Fruit fly (Drosophila melanogaster) Kc167 (cell line): ENCODE measurements around the gene CG9391.

ENCODE experiments used
- Myc ChIP-seq: fragments of >200 bp; optimal IDR thresholded peaks from 2 replicates; lab custom pipeline; 2017; ENCODE audit warnings: missing external identifiers
- Sin3A ChIP-seq: fragments of >200 bp; optimal IDR thresholded peaks from 2 replicates; lab custom pipeline; 2018; ENCODE audit warnings: missing external identifiers
- h ChIP-seq: fragments of >200 bp; optimal IDR thresholded peaks from 3 replicates; lab custom pipeline; 2018; ENCODE audit warnings: missing external identifiers
- insv ChIP-seq: fragments of >200 bp; optimal IDR thresholded peaks from 3 replicates; lab custom pipeline; 2018; ENCODE audit warnings: missing external identifiers
- psq ChIP-seq: fragments of >200 bp; optimal IDR thresholded peaks from 2 replicates; lab custom pipeline; 2017; ENCODE audit warnings: missing external identifiers
- ttk ChIP-seq: sonication (Bioruptor generic); optimal IDR thresholded peaks from 2 replicates; lab custom pipeline; 2017; ENCODE audit warnings: missing external identifiers

CG9391 gene

dm6 chr3L:21267862-21268385 lies at the start of gene CG9391:
TSS of gene CG9391 (minus strand) at chr3L:21268335.
- TF ChIP-seq h (lab: Kevin White, UChicago) (no peak), psq (lab: Kevin White, UChicago) (no peak), ttk (lab: Kevin White, UChicago) (no peak)

- no peak for TF ChIP-seq h (lab: Kevin White, UChicago)
- no peak for TF ChIP-seq Sin3A
- no peak for TF ChIP-seq ttk (lab: Kevin White, UChicago)
- TF ChIP-seq Myc = no peak
- no peak for TF ChIP-seq psq (lab: Kevin White, UChicago)
- TF ChIP-seq insv (lab: Kevin White, UChicago) = no peak
These were observed 49.5 kb upstream of the CG9391 start, which contains the start of gene Pc for dm6 chr3L:21317416-21318259. TSS of gene Pc (minus strand) at chr3L:21318020.

dm6 chr3L:21304400-21304799 lies 36.3 kb upstream of the CG9391 start, which contains the start of the genes CG11309 and CG7632:
TSS of gene CG11309 (minus strand) at chr3L:21304658.
TSS of gene CG7632 (plus strand) at chr3L:21304697.
- TF ChIP-seq Sin3A = no peak
- TF ChIP-seq h (lab: Kevin White, UChicago) = no peak
- TF ChIP-seq insv (lab: Kevin White, UChicago) = no peak
- no peak for TF ChIP-seq ttk (lab: Kevin White, UChicago)
- no peak for TF ChIP-seq Myc
- TF ChIP-seq psq (lab: Kevin White, UChicago) = no peak

DNA sequence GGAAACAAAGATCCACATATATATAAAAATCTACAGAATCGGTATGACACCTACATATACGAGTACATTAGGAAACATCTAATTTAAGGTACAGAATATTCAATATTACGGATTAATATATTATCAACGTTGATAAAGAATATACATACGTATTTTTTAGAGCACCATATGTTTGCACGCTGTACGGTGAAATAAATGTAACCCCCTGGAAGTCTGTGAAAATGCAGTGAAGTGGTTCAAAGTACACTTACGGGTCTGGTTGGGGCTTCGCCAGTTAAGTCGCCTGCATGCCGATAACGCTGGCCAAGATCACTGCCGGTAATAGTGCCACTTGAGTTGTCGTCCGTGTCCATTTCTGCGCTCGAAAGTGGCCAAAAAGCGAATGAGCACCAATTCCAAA lies 35.5 kb upstream of the CG9391 start:
- no peak for TF ChIP-seq Sin3A
- no peak for TF ChIP-seq psq (lab: Kevin White, UChicago)
- TF ChIP-seq Myc = no peak
- no peak for TF ChIP-seq ttk (lab: Kevin White, UChicago)

dm6 chr3L:21302493-21302892 lies 34.4 kb upstream of the CG9391 start:
- TF ChIP-seq ttk (lab: Kevin White, UChicago) = no peak
- TF ChIP-seq Myc = no peak
- no peak for TF ChIP-seq Sin3A
- no peak for TF ChIP-seq psq (lab: Kevin White, UChicago)
- TF ChIP-seq h (lab: Kevin White, UChicago) = no peak
- TF ChIP-seq insv (lab: Kevin White, UChicago) = no peak

DNA sequence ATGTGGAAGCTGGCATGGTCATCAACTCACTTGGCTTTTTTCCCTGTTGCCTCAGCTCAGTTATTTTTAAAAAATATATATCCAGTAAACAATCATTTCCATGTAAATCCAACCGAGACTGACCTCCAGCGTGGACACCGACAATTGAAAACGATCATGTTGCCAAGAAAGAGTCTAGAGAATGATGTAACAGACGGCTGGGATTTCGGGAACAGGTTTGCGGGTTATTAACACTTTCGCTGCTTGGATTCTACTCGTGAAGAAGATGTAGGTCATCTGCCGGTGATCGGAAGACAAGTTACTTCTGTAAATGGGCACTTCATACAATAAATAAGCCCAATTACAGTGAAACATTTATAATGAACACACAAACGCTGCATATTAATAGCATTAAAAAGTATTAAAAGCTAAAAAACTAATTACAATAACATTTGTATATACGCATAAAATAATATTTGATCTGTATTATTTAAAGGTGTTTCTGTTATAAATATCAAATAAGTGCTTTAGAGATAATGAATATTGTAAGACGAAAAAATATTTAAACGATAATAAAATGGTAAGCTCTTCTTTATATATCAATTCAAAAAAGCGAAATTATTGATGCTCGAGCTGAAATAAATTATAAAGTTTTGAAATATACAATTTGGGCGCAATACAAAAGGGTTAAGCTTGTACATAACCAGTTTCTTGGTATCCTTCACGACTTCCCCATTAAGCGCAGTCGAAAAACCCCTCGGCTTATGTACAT lies 33.8 kb upstream of the CG9391 start:
- TF ChIP-seq h (lab: Kevin White, UChicago) (no peak), insv (lab: Kevin White, UChicago) (no peak), Sin3A (no peak), ttk (lab: Kevin White, UChicago) (no peak), Myc (no peak), psq (lab: Kevin White, UChicago) (no peak)

- TF ChIP-seq Sin3A (no peak), psq (lab: Kevin White, UChicago) (no peak), h (lab: Kevin White, UChicago) (no peak), ttk (lab: Kevin White, UChicago) (no peak), insv (lab: Kevin White, UChicago) (no peak), Myc (no peak)
These were observed 32.1 kb upstream of the CG9391 start, which contains the start of gene Cpr78Cc for dm6 chr3L:21300280-21300679. TSS of gene Cpr78Cc (plus strand) at chr3L:21300580.

DNA sequence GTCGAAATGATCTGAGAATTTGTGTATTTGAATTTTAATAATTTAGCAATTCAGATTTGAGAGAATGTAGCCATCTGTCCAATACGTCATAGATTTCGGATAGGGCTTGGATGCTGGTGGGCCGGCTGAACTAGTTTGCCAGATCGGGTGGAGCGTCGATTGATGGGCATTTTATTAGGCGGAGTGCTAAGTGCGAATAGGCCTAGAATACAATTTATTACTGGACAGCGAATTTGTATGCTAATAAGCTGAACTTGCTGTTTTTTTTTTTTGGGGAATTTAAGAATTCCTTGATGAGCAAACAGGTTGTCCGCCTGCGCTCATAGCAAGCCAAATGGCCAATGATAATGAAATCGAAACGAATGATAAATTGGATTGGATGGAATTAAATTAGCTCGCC lies 31.1 kb upstream of the CG9391 start:
- TF ChIP-seq Myc (no peak), Sin3A (no peak)

dm6 chr3L:21298375-21298774 lies 30.2 kb upstream of the CG9391 start, which contains the start of gene CG43702:
TSS of gene CG43702 (plus strand) at chr3L:21298675.
- no peak for TF ChIP-seq h (lab: Kevin White, UChicago)
- no peak for TF ChIP-seq psq (lab: Kevin White, UChicago)

DNA sequence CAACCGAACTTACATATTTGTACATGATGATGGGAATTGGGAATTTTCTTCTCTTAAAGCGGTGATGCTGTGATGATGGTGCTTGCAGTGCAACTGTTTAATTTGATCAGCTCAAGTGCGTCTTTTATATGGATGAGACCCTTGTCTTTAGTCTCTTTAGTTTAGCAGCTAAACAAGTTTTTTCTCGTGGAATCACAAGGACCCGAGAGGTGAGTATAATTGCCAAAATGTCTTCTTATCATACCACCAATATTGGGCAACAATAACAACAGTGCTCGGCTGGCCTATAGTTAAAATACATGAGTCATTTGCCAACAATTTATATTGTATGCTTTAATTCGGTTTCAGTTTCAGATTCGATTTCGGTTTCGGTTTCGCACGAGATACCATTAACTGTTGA lies 29.6 kb upstream of the CG9391 start, which contains the start of gene Edg78E:
Gene Edg78E (minus strand): TSS at position 101 of the 400 bp plus-strand sequence.
- no peak for TF ChIP-seq Sin3A

DNA sequence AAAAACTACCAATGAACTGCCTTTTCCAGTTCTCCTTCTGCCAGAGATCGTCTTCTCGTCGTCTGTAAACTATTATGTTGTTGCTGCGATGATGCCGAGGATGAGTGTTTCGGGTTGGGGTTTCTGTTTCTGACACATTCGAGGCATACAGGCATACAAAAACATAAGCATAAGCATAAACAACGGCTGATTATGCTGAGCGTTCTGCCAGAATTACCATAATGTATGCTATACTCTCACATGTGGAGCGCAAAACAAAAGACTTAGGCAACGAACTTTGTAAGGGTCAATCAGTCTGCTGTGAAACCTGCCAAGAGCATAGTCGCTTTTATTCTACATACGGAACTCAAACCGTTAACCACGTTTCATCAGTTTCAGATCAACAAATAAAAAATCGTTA lies 26.1 kb upstream of the CG9391 start, which contains the start of gene Cpr78Cb:
Gene Cpr78Cb (plus strand): TSS at position 291 of the 400 bp plus-strand sequence.
- TF ChIP-seq psq (lab: Kevin White, UChicago) (no peak), insv (lab: Kevin White, UChicago) (no peak), ttk (lab: Kevin White, UChicago) (no peak), h (lab: Kevin White, UChicago) (no peak), Myc (no peak), Sin3A (no peak)

- TF ChIP-seq ttk (lab: Kevin White, UChicago) (no peak), h (lab: Kevin White, UChicago) (no peak), Myc (no peak), insv (lab: Kevin White, UChicago) (no peak), psq (lab: Kevin White, UChicago) (no peak), Sin3A (no peak)
These were observed 24.6 kb upstream of the CG9391 start, which contains the start of gene Cpr78Ca for dm6 chr3L:21292700-21293099. TSS of gene Cpr78Ca (minus strand) at chr3L:21292800.
